Fruit fly (Drosophila melanogaster): ENCODE measurements around the gene Ir40a.

DNA sequence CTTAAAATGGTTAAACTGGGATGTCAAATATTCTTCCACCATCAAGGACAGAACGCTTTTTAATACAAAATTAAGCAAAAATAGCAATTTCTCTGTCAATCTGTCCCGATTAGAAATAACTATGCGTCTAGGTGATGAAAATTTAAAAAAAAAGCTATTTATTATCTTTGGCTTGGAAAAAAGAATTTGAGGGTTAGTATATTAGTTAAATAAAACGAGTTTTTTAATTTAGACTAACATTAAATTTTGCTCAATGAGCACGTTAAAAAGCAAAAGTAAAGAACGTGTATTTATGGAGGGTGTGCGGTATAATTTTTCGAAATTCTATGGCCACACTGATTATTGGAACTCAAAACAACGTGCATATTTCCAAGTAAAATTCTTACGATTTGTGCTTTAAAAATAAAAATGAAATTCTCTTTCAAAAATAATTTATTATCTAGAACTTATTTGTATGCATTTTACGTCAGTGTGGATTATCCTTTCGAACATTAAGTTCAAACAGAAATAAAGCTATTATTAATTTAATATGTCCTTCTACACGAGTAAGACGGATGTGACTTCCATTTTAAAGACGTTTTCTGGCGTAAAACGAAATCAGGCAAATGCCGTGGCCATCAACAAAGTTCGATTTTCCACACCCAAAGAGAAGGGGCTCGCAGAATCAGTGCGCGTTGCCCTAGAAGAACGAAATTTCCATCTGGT lies 35.5 kb upstream of the Ir40a start, which contains the start of gene Tif-IA:
- no peak for TF ChIP-seq CG8478 (optimal IDR thresholded peaks at IDR 0.05)
- TF ChIP-seq CTCF (optimal IDR thresholded peaks at IDR 0.05) = no peak
